Worm (Caenorhabditis elegans) whole organism, young adult: ENCODE measurements around the gene mfn-1.

Source experiments
- F57A8.1 ChIP-seq: fragments of 200-800 bp; sonication (Bioruptor generic); optimal IDR thresholded peaks from 2 replicates; lab custom pipeline; 2018; ENCODE audit warnings: mild to moderate bottlenecking, missing genetic modification characterization, moderate library complexity, missing compliant biosample characterization
- akir-1 ChIP-seq: fragments of 200-800 bp; sonication (Bioruptor generic); optimal IDR thresholded peaks from 2 replicates; lab custom pipeline; 2018; ENCODE audit warnings: mild to moderate bottlenecking, missing genetic modification characterization, moderate library complexity, missing compliant biosample characterization
- ceh-27 ChIP-seq: fragments of 200-800 bp; sonication (Bioruptor generic); optimal IDR thresholded peaks from 2 replicates; lab custom pipeline; 2018; ENCODE audit warnings: mild to moderate bottlenecking, missing genetic modification characterization, moderate library complexity, missing compliant biosample characterization
- ekl-4 ChIP-seq: fragments of 200-800 bp; sonication (Bioruptor generic); IDR thresholded peaks from 2 replicates; pipeline ENCODE4 v1.3.6; 2022; ENCODE audit warnings: missing genetic modification reagents, missing genetic modification characterization, missing compliant biosample characterization
- madf-10 ChIP-seq: sonication (generic microtip); optimal IDR thresholded peaks from 2 replicates; lab custom pipeline; 2016; ENCODE audit warnings: mild to moderate bottlenecking, missing genetic modification characterization, missing compliant biosample characterization
- unc-62 ChIP-seq: fragments of 150-350 bp; optimal IDR thresholded peaks from 2 replicates; lab custom pipeline; 2014; ENCODE audit warnings: missing biosample characterization, missing genetic modification reagents, missing genetic modification characterization
- ztf-18 ChIP-seq: sonication (generic microtip); optimal IDR thresholded peaks from 2 replicates; lab custom pipeline; 2016; ENCODE audit warnings: missing genotype, mild to moderate bottlenecking, missing genetic modification characterization, missing compliant biosample characterization

DNA sequence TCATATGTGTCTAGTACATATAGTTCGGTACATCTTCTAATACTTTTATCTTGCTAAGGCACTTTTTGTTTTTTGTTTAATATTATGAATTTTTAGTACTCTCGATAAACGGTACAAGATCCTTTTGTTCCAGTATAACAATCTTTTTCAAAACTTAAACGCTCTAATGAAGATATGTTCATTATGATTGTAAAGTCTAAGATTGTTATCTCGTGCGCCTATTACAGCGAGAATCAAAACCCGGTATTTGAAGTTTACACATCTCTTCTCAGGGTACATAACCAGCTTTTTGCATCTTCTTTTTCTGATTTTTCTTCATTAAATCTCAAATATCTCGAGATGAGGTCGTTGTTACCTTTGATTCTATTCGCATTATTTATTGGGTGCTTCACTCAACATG lies 16.2 kb upstream of the mfn-1 start, which contains the start of gene B0334.13:
- no peak for TF ChIP-seq ztf-18 (tag; lab: Kevin White, UChicago)
- TF ChIP-seq akir-1 (GFP tag; lab: Kevin White, UChicago): no peak
- no peak for TF ChIP-seq ceh-27 (GFP tag; lab: Kevin White, UChicago)
- TF ChIP-seq ekl-4 (GFP tag; lab: Robert Waterston, UW): no peak
- TF ChIP-seq F57A8.1 (GFP tag; lab: Kevin White, UChicago): no peak
- no peak for TF ChIP-seq madf-10 (tag; lab: Kevin White, UChicago)
- TF ChIP-seq unc-62 (GFP tag; lab: Kevin White, UChicago): no peak
